Worm (Caenorhabditis elegans) whole organism, late embryonic: ENCODE data around the gene cyp-35B2.

Experiments
- ceh-18 ChIP-seq: sonication (generic microtip); optimal IDR thresholded peaks from 2 replicates; lab custom pipeline; 2016; ENCODE audit warnings: missing genetic modification characterization, missing compliant biosample characterization
- pqm-1 ChIP-seq: sonication (generic microtip); optimal IDR thresholded peaks from 2 replicates; lab custom pipeline; 2016; ENCODE audit warnings: missing genetic modification characterization, missing compliant biosample characterization
- unc-3 ChIP-seq, 2 experiments: fragments of 200-800 bp in 1 of 2; sonication (Bioruptor generic) in 1 of 2; sonication (generic microtip) in 1 of 2; conservative IDR thresholded peaks in 1 of 2; optimal IDR thresholded peaks in 1 of 2; 2 replicates each; pipeline versions ENCODE4 v1.3.6 to Lab custom; 2016 to 2022; ENCODE audit warnings: missing compliant biosample characterization in 2 of 2, missing genetic modification characterization in 2 of 2, missing genetic modification reagents in 1 of 2

DNA sequence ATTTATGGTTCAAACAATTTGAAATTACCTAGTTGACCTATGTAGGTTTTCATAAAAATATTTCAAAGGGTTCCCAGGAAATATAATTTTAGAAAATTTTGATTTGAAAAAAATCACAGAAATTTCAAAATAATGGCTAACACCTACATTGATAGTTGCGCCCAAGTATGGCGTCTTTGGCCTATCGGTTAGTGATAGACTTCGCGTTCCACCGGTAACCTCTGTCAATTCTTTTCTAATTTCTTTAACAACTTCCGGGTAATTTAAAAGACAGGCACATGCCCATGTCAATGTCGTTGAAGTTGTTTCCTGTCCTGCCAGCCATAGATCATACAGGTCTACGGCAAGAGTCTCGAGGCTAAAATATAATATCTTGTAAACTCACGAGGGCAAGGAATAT, 27.0 kb downstream of the cyp-35B2 start:
- TF ChIP-seq unc-3 (GFP tag; conservative IDR thresholded peaks at IDR 0.05; lab: Robert Waterston, UW) (no peak), unc-3 (tag; optimal IDR thresholded peaks at IDR 0.05; lab: Kevin White, UChicago) (no peak), pqm-1 (tag; lab: Kevin White, UChicago) (no peak), ceh-18 (tag; lab: Kevin White, UChicago) (no peak)
